Worm (Caenorhabditis elegans) whole organism, L3 larva: ENCODE results near the gene ctsa-3.2.

Source experiments
- R02D3.7 ChIP-seq: fragments of 150-350 bp; optimal IDR thresholded peaks from 2 replicates; lab custom pipeline; 2014; ENCODE audit warnings: missing biosample characterization, missing genetic modification characterization
- aly-2 ChIP-seq: fragments of 150-350 bp; optimal IDR thresholded peaks from 2 replicates; lab custom pipeline; 2014; ENCODE audit warnings: missing biosample characterization, missing genetic modification characterization
- ama-1 ChIP-seq: fragments of 150-350 bp; optimal IDR thresholded peaks from 2 replicates; lab custom pipeline; 2018
- ceh-16 ChIP-seq: sonication (generic microtip); optimal IDR thresholded peaks from 2 replicates; lab custom pipeline; 2017; ENCODE audit warnings: missing biosample characterization, missing genetic modification characterization
- ceh-82 ChIP-seq: fragments of 150-350 bp; optimal IDR thresholded peaks from 2 replicates; lab custom pipeline; 2014; ENCODE audit warnings: missing biosample characterization, missing genetic modification characterization
- ceh-9 ChIP-seq: sonication (generic microtip); optimal IDR thresholded peaks from 2 replicates; lab custom pipeline; 2018; ENCODE audit warnings: missing biosample characterization, missing genetic modification characterization
- daf-12 ChIP-seq: fragments of 150-350 bp; optimal IDR thresholded peaks from 2 replicates; lab custom pipeline; 2014; ENCODE audit warnings: missing biosample characterization, missing genetic modification reagents, missing genetic modification characterization
- egl-27 ChIP-seq: sonication (generic microtip); optimal IDR thresholded peaks from 4 replicates; lab custom pipeline; 2017; ENCODE audit warnings: missing biosample characterization, missing genetic modification reagents, missing genetic modification characterization
- egl-5 ChIP-seq: fragments of 150-350 bp; optimal IDR thresholded peaks from 2 replicates; lab custom pipeline; 2017; ENCODE audit warnings: missing biosample characterization, missing genetic modification reagents, missing genetic modification characterization, inconsistent platforms
- elt-2 ChIP-seq: sonication (generic microtip); optimal IDR thresholded peaks from 2 replicates; lab custom pipeline; 2016; ENCODE audit warnings: missing genetic modification reagents, mild to moderate bottlenecking, missing genetic modification characterization, missing compliant biosample characterization
- elt-3 ChIP-seq, 3 experiments: fragments of 150-350 bp in 1 of 3; sonication (generic microtip) in 2 of 3; optimal IDR thresholded peaks; 2 replicates in 2 of 3; 4 replicates in 1 of 3; lab custom pipeline; 2014 to 2017; ENCODE audit warnings: missing biosample characterization in 3 of 3, missing genetic modification characterization in 3 of 3
- eor-1 ChIP-seq, 2 experiments: fragments of 150-350 bp; optimal IDR thresholded peaks; 2 replicates each; lab custom pipeline; 2014 to 2018; ENCODE audit warnings: missing biosample characterization in 2 of 2, missing genetic modification characterization in 2 of 2
- fkh-10 ChIP-seq: sonication (generic microtip); optimal IDR thresholded peaks from 2 replicates; lab custom pipeline; 2017; ENCODE audit warnings: missing biosample characterization, missing genetic modification reagents, missing genetic modification characterization
- fos-1 ChIP-seq: fragments of 150-350 bp; optimal IDR thresholded peaks from 2 replicates; lab custom pipeline; 2014; ENCODE audit warnings: missing biosample characterization, missing genetic modification characterization
- hmg-11 ChIP-seq: sonication (generic microtip); optimal IDR thresholded peaks from 2 replicates; lab custom pipeline; 2016; ENCODE audit warnings: missing genetic modification characterization, missing compliant biosample characterization
- jun-1 ChIP-seq: fragments of 150-350 bp; optimal IDR thresholded peaks from 2 replicates; lab custom pipeline; 2014; ENCODE audit warnings: missing biosample characterization, missing genetic modification reagents, missing genetic modification characterization
- lin-15B ChIP-seq: fragments of 150-350 bp; optimal IDR thresholded peaks from 2 replicates; lab custom pipeline; 2014; ENCODE audit warnings: missing biosample characterization, missing genetic modification characterization
- lin-39 ChIP-seq: fragments of 150-350 bp; optimal IDR thresholded peaks from 2 replicates; lab custom pipeline; 2018; ENCODE audit warnings: missing biosample characterization, missing genetic modification reagents, missing genetic modification characterization
- lsy-12 ChIP-seq: sonication (generic microtip); optimal IDR thresholded peaks from 2 replicates; lab custom pipeline; 2016; ENCODE audit warnings: mild to moderate bottlenecking, missing genetic modification characterization, missing compliant biosample characterization
- mdl-1 ChIP-seq: fragments of 150-350 bp; optimal IDR thresholded peaks from 2 replicates; lab custom pipeline; 2014; ENCODE audit warnings: missing biosample characterization, missing genetic modification characterization
- mml-1 ChIP-seq: fragments of 150-350 bp; sonication (generic microtip); optimal IDR thresholded peaks from 3 replicates; lab custom pipeline; 2014; ENCODE audit warnings: missing biosample characterization, missing genetic modification characterization
- nfya-1 ChIP-seq: sonication (generic microtip); optimal IDR thresholded peaks from 2 replicates; lab custom pipeline; 2017; ENCODE audit warnings: missing genetic modification characterization, mild to moderate bottlenecking, missing compliant biosample characterization, antibody characterized with exemption, moderate library complexity; ENCODE audit not compliant: insufficient read depth
- nhr-12 ChIP-seq: fragments of 150-350 bp; optimal IDR thresholded peaks from 2 replicates; lab custom pipeline; 2014; ENCODE audit warnings: missing biosample characterization, missing genetic modification characterization
- nhr-237 ChIP-seq: fragments of 150-350 bp; optimal IDR thresholded peaks from 2 replicates; lab custom pipeline; 2014; ENCODE audit warnings: missing biosample characterization, missing genetic modification characterization
- nhr-25 ChIP-seq: sonication (generic microtip); optimal IDR thresholded peaks from 2 replicates; lab custom pipeline; 2017; ENCODE audit warnings: missing biosample characterization, missing genetic modification characterization
- nhr-43 ChIP-seq: sonication (generic microtip); optimal IDR thresholded peaks from 2 replicates; lab custom pipeline; 2016; ENCODE audit warnings: mild to moderate bottlenecking, missing genetic modification characterization, missing compliant biosample characterization; ENCODE audit not compliant: poor library complexity, severe bottlenecking
- nhr-76 ChIP-seq: fragments of 150-350 bp; sonication (generic microtip); optimal IDR thresholded peaks from 5 replicates; lab custom pipeline; 2014; ENCODE audit warnings: missing biosample characterization, missing genetic modification characterization
- nhr-77 ChIP-seq: fragments of 150-350 bp; optimal IDR thresholded peaks from 2 replicates; lab custom pipeline; 2014; ENCODE audit warnings: missing biosample characterization, missing genetic modification characterization
- pha-4 ChIP-seq: fragments of 150-350 bp; optimal IDR thresholded peaks from 2 replicates; lab custom pipeline; 2014; ENCODE audit warnings: missing biosample characterization, missing genetic modification reagents, missing genetic modification characterization
- pqm-1 ChIP-seq: fragments of 150-350 bp; optimal IDR thresholded peaks from 2 replicates; lab custom pipeline; 2017; ENCODE audit warnings: missing biosample characterization, missing genetic modification characterization, inconsistent platforms
- sea-2 ChIP-seq: fragments of 150-350 bp; sonication (generic microtip); optimal IDR thresholded peaks from 4 replicates; lab custom pipeline; 2014; ENCODE audit warnings: missing biosample characterization, missing genetic modification reagents, missing genetic modification characterization
- skn-1 ChIP-seq: fragments of 150-350 bp; optimal IDR thresholded peaks from 2 replicates; lab custom pipeline; 2014; ENCODE audit warnings: missing biosample characterization, missing genetic modification characterization
- tbx-2 ChIP-seq: sonication (generic microtip); optimal IDR thresholded peaks from 2 replicates; lab custom pipeline; 2016; ENCODE audit warnings: mild to moderate bottlenecking, missing genetic modification characterization, missing compliant biosample characterization
- unc-62 ChIP-seq: fragments of 150-350 bp; sonication (generic microtip); optimal IDR thresholded peaks from 4 replicates; lab custom pipeline; 2014; ENCODE audit warnings: missing biosample characterization, missing genetic modification reagents, missing genetic modification characterization
- ztf-4 ChIP-seq: fragments of 150-350 bp; optimal IDR thresholded peaks from 2 replicates; lab custom pipeline; 2014; ENCODE audit warnings: missing biosample characterization, missing genetic modification characterization

ctsa-3.2 gene

DNA sequence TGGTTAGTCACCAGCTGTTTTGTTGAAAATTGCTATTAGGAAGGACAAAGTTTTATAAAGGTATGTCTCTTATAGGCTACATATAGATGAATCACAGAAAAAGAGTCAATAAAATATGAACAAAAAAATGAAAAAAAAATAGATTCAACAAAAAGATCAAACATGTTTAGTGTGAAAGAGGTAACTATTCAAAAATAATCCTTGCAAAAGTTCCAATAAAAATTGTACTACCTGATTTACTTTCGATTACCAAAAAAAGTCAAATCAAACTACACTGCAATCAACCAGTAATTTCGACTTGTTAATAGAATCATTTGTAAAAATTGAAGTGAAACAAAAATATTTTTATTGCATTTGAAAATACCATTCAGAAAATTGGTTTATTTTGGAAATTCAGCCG, 24.0 kb upstream of the ctsa-3.2 start, which contains the start of gene ZK938.10:
ZK938.10 (minus strand) TSS at position 101 of the 400 bp plus-strand sequence.
- TF ChIP-seq ceh-16 (tag; lab: Kevin White, UChicago) (no peak), lin-15B (tag; lab: Kevin White, UChicago) (no peak), nhr-12 (tag; lab: Kevin White, UChicago) (no peak), pqm-1 (no peak), nhr-25 (tag; lab: Kevin White, UChicago) (no peak), mml-1 (no peak), unc-62 (no peak), aly-2 (tag; lab: Kevin White, UChicago) (no peak), lsy-12 (tag; lab: Kevin White, UChicago) (no peak), eor-1 (tag; optimal IDR thresholded peaks at IDR 0.05; lab: Kevin White, UChicago) (no peak), egl-5 (tag; lab: Kevin White, UChicago) (no peak), fkh-10 (GFP tag; lab: Kevin White, UChicago) (no peak), lin-39 (no peak), nhr-43 (tag; lab: Kevin White, UChicago) (no peak), ceh-82 (tag; lab: Kevin White, UChicago) (no peak)

DNA sequence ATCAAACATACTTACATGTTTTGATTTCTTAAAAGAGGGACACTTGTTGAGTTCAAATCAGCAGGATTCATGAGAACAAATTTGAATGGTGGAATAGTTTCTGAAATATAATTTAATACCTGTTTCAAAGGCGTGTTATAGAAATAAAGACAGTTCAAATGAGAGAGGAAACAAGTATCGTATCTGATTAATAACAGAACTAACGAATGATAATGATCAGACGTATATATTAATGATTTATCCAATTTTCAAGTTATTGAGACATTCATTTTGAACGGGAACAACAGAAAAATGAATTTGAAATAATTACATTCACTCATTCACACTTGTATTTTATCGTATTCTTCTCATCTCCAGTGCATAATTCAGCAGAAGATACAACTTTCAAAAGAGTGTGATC, 19.4 kb upstream of the ctsa-3.2 start, which contains the start of gene chil-4:
chil-4 (minus strand) TSS at position 101 of the 400 bp plus-strand sequence.
- TF ChIP-seq tbx-2 (tag; lab: Kevin White, UChicago) = no peak
- TF ChIP-seq eor-1 (tag; optimal IDR thresholded peaks at IDR 0.05; lab: Kevin White, UChicago) = no peak
- no peak for TF ChIP-seq nhr-25 (tag; lab: Kevin White, UChicago)
- no peak for TF ChIP-seq pqm-1

DNA sequence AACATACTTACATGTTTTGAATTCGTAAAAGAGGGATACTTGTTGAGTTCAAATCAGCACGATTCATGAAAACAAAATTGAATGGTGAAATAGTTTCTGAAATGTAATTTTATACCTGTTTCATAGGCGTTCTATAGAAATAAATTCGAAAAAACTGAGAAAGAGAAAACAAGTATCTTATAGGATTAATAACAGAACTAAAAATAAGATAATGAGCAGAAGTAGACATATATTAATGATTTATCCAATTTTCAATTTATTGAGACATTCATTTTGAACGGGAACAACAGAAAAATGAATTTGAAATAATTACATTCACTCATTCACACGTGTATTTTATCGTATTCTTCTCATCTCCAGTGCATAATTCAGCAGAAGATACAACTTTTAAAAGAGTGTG, 17.2 kb upstream of the ctsa-3.2 start, which contains the start of gene chil-6:
chil-6 (minus strand) TSS at position 101 of the 400 bp plus-strand sequence.
- TF ChIP-seq fos-1 (tag; lab: Kevin White, UChicago) (no peak), jun-1 (no peak), nfya-1 (tag; lab: Kevin White, UChicago) (no peak), egl-27 (no peak), ceh-9 (no peak), elt-2 (tag; lab: Kevin White, UChicago) (no peak), sea-2 (GFP tag; lab: Kevin White, UChicago) (no peak)

DNA sequence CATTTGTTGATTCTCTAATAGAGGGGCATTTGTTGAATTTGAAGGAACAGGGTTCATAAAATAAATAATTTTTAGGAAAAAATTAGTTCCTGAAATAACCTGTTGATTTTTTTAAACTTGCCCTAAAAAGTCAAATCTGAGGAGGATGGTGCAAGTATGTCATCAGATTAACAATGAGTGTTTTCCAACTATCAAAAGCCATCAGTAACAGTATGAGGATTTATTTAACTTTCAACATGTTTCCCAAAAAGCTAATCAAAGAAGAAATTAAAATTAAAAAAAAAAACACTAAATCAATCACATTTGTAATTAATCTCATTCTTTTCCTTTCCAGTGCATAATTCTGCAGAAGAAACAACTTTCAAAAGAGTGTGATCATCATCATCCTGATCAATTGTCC, 15.4 kb upstream of the ctsa-3.2 start, which contains the start of gene chil-5:
chil-5 (minus strand) TSS at position 101 of the 400 bp plus-strand sequence.
- no peak for TF ChIP-seq mdl-1 (tag; lab: Kevin White, UChicago)
- TF ChIP-seq skn-1 (tag; lab: Kevin White, UChicago) = no peak
- TF ChIP-seq elt-2 (tag; lab: Kevin White, UChicago) = no peak
- TF ChIP-seq nhr-77 (tag; lab: Kevin White, UChicago) = no peak
- no peak for TF ChIP-seq nhr-237 (tag; lab: Kevin White, UChicago)
- TF ChIP-seq nfya-1 (tag; lab: Kevin White, UChicago) = no peak
- TF ChIP-seq ztf-4 (tag; lab: Kevin White, UChicago) = no peak
- TF ChIP-seq ceh-16 (tag; lab: Kevin White, UChicago) = no peak
- no peak for TF ChIP-seq jun-1
- no peak for TF ChIP-seq lin-15B (tag; lab: Kevin White, UChicago)
- TF ChIP-seq fkh-10 (GFP tag; lab: Kevin White, UChicago) = no peak
- TF ChIP-seq egl-5 (tag; lab: Kevin White, UChicago) = no peak
- TF ChIP-seq daf-12 (tag; lab: Kevin White, UChicago) = no peak
- no peak for TF ChIP-seq ama-1 (lab: Kevin White, UChicago)
- no peak for TF ChIP-seq R02D3.7 (tag; lab: Kevin White, UChicago)
- no peak for TF ChIP-seq fos-1 (tag; lab: Kevin White, UChicago)
- TF ChIP-seq hmg-11 = no peak
- TF ChIP-seq elt-3 (tag; optimal IDR thresholded peaks at IDR 0.05; lab: Kevin White, UChicago) = no peak
- no peak for TF ChIP-seq nhr-76 (tag; lab: Kevin White, UChicago)

DNA sequence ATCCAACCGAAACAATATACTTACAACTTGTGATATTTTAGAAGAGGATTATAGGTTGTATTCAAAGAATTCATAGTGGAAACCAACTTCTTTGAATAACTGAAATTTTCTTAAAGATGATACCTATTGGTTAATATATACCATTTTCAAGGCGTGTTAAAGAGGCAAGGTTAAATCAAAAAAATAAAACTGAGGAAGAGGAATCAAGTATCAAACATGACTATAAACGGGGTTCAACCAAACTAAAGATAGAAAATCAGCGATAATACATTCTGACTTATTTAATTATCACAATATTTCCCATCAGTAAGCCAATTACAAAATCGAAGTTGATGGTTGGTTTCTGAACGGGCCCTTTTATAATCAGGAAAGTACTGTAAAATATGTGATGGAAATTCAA, 13.6 kb upstream of the ctsa-3.2 start, which contains the start of gene chil-3:
chil-3 (minus strand) TSS at position 101 of the 400 bp plus-strand sequence.
- TF ChIP-seq elt-3 (tag; optimal IDR thresholded peaks at IDR 0.05; lab: Kevin White, UChicago) (no peak), pha-4 (tag; lab: Kevin White, UChicago) (no peak), egl-27 (no peak), lsy-12 (tag; lab: Kevin White, UChicago) (no peak), aly-2 (tag; lab: Kevin White, UChicago) (no peak), skn-1 (tag; lab: Kevin White, UChicago) (no peak), pqm-1 (no peak)
- TF ChIP-seq, all 47 proteins: peak for 0
